Worm (Caenorhabditis elegans): ENCODE results near the gene clec-67.

- no peak for TF ChIP-seq klf-2 (GFP tag; conservative IDR thresholded peaks at IDR 0.05)
- no peak for TF ChIP-seq tab-1 (GFP tag; IDR thresholded peaks at IDR 0.05)
These were observed 19.0 kb upstream of the clec-67 start, which contains the start of gene F56D6.6 for ce11 chrIV:3902955-3903354.
